Worm (Caenorhabditis elegans) whole organism, L4 larva: ENCODE data around the gene F21C10.10.
A peak's percentile ranks its signal among the peaks of the same experiment; 100 is the strongest.

Experiments
- D1046.2 ChIP-seq: fragments of 200-800 bp; sonication (Bioruptor generic); IDR thresholded peaks from 2 replicates; pipeline ENCODE4 v1.3.6; 2022; ENCODE audit warnings: missing genetic modification characterization, missing compliant biosample characterization
- F49E8.2 ChIP-seq: sonication (generic microtip); optimal IDR thresholded peaks from 2 replicates; lab custom pipeline; 2016; ENCODE audit warnings: missing compliant biosample characterization, mild to moderate bottlenecking, missing genetic modification characterization, borderline replicate concordance
- T26A8.4 ChIP-seq: fragments of 200-800 bp; sonication (Bioruptor generic); IDR thresholded peaks from 2 replicates; pipeline ENCODE4 v1.3.6; 2022; ENCODE audit warnings: missing genetic modification characterization, missing compliant biosample characterization
- Y105C5A.15 ChIP-seq: fragments of 200-800 bp; sonication (Bioruptor generic); IDR thresholded peaks from 2 replicates; pipeline ENCODE4 v1.3.6; 2022; ENCODE audit warnings: missing genetic modification characterization, missing compliant biosample characterization
- Y48G9A.11 ChIP-seq: fragments of 200-800 bp; sonication (Bioruptor generic); IDR thresholded peaks from 2 replicates; pipeline ENCODE4 v1.3.6; 2022; ENCODE audit warnings: missing genetic modification reagents, missing genetic modification characterization, missing compliant biosample characterization
- Y5F2A.4 ChIP-seq: fragments of 200-800 bp; sonication (Bioruptor generic); optimal IDR thresholded peaks from 2 replicates; lab custom pipeline; 2018; ENCODE audit warnings: mild to moderate bottlenecking, missing genetic modification characterization, missing compliant biosample characterization
- ZK337.2 ChIP-seq: fragments of 200-800 bp; sonication (Bioruptor generic); IDR thresholded peaks from 2 replicates; pipeline ENCODE4 v1.3.6; 2022; ENCODE audit warnings: missing genetic modification reagents, missing genetic modification characterization, missing compliant biosample characterization
- ZK546.5 ChIP-seq, 2 experiments: sonication (generic microtip); optimal IDR thresholded peaks; 2 replicates each; lab custom pipeline; 2017; ENCODE audit warnings: missing biosample characterization in 2 of 2, missing genetic modification characterization in 2 of 2
- aha-1 ChIP-seq: fragments of 150-350 bp; peaks from one replicate; lab custom pipeline; 2014; ENCODE audit warnings: missing biosample characterization, missing genetic modification characterization
- ama-1 ChIP-seq: fragments of 150-350 bp; optimal IDR thresholded peaks from 2 replicates; lab custom pipeline; 2014; ENCODE audit warnings: inconsistent platforms, mixed read lengths
- ceh-82 ChIP-seq: sonication (generic microtip); optimal IDR thresholded peaks from 2 replicates; lab custom pipeline; 2017; ENCODE audit warnings: missing biosample characterization, missing genetic modification characterization
- daf-12 ChIP-seq: fragments of 150-350 bp; optimal IDR thresholded peaks from 2 replicates; lab custom pipeline; 2014; ENCODE audit warnings: missing biosample characterization, missing genetic modification reagents, missing genetic modification characterization
- daf-16 ChIP-seq, 3 experiments: sonication (generic microtip); optimal IDR thresholded peaks; 2 replicates each; lab custom pipeline; 2016 to 2017; ENCODE audit warnings: missing genetic modification characterization in 3 of 3, missing genetic modification reagents in 3 of 3, mild to moderate bottlenecking in 2 of 3, missing compliant biosample characterization in 2 of 3, missing biosample characterization in 1 of 3, moderate library complexity in 1 of 3
- daf-19 ChIP-seq: fragments of 200-800 bp; sonication (Bioruptor generic); conservative IDR thresholded peaks from 2 replicates; pipeline ENCODE4 v1.3.6; 2022; ENCODE audit warnings: missing genetic modification characterization, missing compliant biosample characterization
- daf-8 ChIP-seq: fragments of 200-800 bp; sonication (Bioruptor generic); IDR thresholded peaks from 2 replicates; pipeline ENCODE4 v1.3.6; 2022; ENCODE audit warnings: missing genetic modification characterization, missing compliant biosample characterization
- dmd-6 ChIP-seq: fragments of 200-800 bp; sonication (Bioruptor generic); IDR thresholded peaks from 2 replicates; pipeline ENCODE4 v1.3.6; 2022; ENCODE audit warnings: missing genetic modification reagents, missing genetic modification characterization, missing compliant biosample characterization
- dmd-9 ChIP-seq: fragments of 200-800 bp; sonication (Bioruptor generic); IDR thresholded peaks from 2 replicates; pipeline ENCODE4 v1.3.6; 2022; ENCODE audit warnings: missing genetic modification reagents, missing genetic modification characterization, missing compliant biosample characterization
- duxl-1 ChIP-seq: sonication (generic microtip); optimal IDR thresholded peaks from 2 replicates; lab custom pipeline; 2016; ENCODE audit warnings: mild to moderate bottlenecking, missing genetic modification characterization, moderate library complexity, missing compliant biosample characterization; ENCODE audit not compliant: poor library complexity
- egl-43 ChIP-seq: fragments of 200-800 bp; sonication (Bioruptor generic); IDR thresholded peaks from 2 replicates; pipeline ENCODE4 v1.3.6; 2022; ENCODE audit warnings: missing genetic modification reagents, missing genetic modification characterization, missing compliant biosample characterization
- hif-1 ChIP-seq, 2 experiments: sonication (generic microtip); optimal IDR thresholded peaks; 2 replicates each; lab custom pipeline; 2016 to 2017; ENCODE audit warnings: missing compliant biosample characterization in 2 of 2, missing genetic modification characterization in 2 of 2, missing genetic modification reagents in 2 of 2, missing genotype in 2 of 2, mild to moderate bottlenecking in 1 of 2
- hlh-11 ChIP-seq: fragments of 200-800 bp; sonication (Bioruptor generic); optimal IDR thresholded peaks from 2 replicates; lab custom pipeline; 2018; ENCODE audit warnings: mild to moderate bottlenecking, missing genetic modification characterization, missing compliant biosample characterization
- hlh-30 ChIP-seq: sonication (generic microtip); optimal IDR thresholded peaks from 2 replicates; lab custom pipeline; 2017; ENCODE audit warnings: antibody characterized with exemption, mild to moderate bottlenecking, missing genetic modification characterization, missing compliant biosample characterization; ENCODE audit not compliant: insufficient read depth
- jun-1 ChIP-seq: fragments of 150-350 bp; optimal IDR thresholded peaks from 2 replicates; lab custom pipeline; 2014; ENCODE audit warnings: missing biosample characterization, missing genetic modification reagents, missing genetic modification characterization
- lin-38 ChIP-seq: fragments of 200-800 bp; sonication (Bioruptor generic); IDR thresholded peaks from 2 replicates; pipeline ENCODE4 v1.3.6; 2022; ENCODE audit warnings: missing genetic modification reagents, missing genetic modification characterization, missing compliant biosample characterization
- lir-3 ChIP-seq: sonication (generic microtip); optimal IDR thresholded peaks from 2 replicates; lab custom pipeline; 2016; ENCODE audit warnings: mild to moderate bottlenecking, missing genetic modification characterization, missing compliant biosample characterization
- mep-1 ChIP-seq: fragments of 150-350 bp; sonication (generic microtip); optimal IDR thresholded peaks from 3 replicates; lab custom pipeline; 2014; ENCODE audit warnings: missing biosample characterization, missing genetic modification characterization
- mes-2 ChIP-seq: sonication (generic microtip); optimal IDR thresholded peaks from 2 replicates; lab custom pipeline; 2016; ENCODE audit warnings: missing genotype, mild to moderate bottlenecking, missing genetic modification characterization, missing compliant biosample characterization; ENCODE audit not compliant: poor library complexity, severe bottlenecking
- nhr-10 ChIP-seq: fragments of 150-350 bp; optimal IDR thresholded peaks from 2 replicates; lab custom pipeline; 2014; ENCODE audit warnings: missing biosample characterization, missing genetic modification characterization
- nhr-25 ChIP-seq: sonication (generic microtip); optimal IDR thresholded peaks from 2 replicates; lab custom pipeline; 2017; ENCODE audit warnings: missing genetic modification characterization, mild to moderate bottlenecking, missing compliant biosample characterization, antibody characterized with exemption, moderate library complexity, borderline replicate concordance; ENCODE audit not compliant: insufficient read depth
- nhr-28 ChIP-seq: fragments of 150-350 bp; optimal IDR thresholded peaks from 2 replicates; lab custom pipeline; 2014; ENCODE audit warnings: missing biosample characterization, missing genetic modification characterization
- pha-4 ChIP-seq, 2 experiments: fragments of 150-350 bp in 1 of 2; fragments of 200-800 bp in 1 of 2; sonication (Bioruptor generic) in 1 of 2; IDR thresholded peaks in 1 of 2; optimal IDR thresholded peaks in 1 of 2; 2 replicates each; pipeline versions ENCODE4 v1.3.6 to Lab custom; 2014 to 2022; ENCODE audit warnings: missing genetic modification characterization in 2 of 2, missing genetic modification reagents in 2 of 2, missing biosample characterization in 1 of 2, missing compliant biosample characterization in 1 of 2
- php-3 ChIP-seq: fragments of 200-800 bp; sonication (Bioruptor generic); IDR thresholded peaks from 2 replicates; pipeline ENCODE4 v1.3.6; 2022; ENCODE audit warnings: missing genetic modification reagents, missing genetic modification characterization, missing compliant biosample characterization
- rbr-2 ChIP-seq: sonication (generic microtip); optimal IDR thresholded peaks from 2 replicates; lab custom pipeline; 2016; ENCODE audit warnings: missing genotype, missing genetic modification characterization, missing compliant biosample characterization
- set-16 ChIP-seq: fragments of 200-800 bp; sonication (Bioruptor generic); IDR thresholded peaks from 2 replicates; pipeline ENCODE4 v1.3.6; 2022; ENCODE audit warnings: missing genetic modification reagents, missing genetic modification characterization, missing compliant biosample characterization
- tag-97 ChIP-seq: fragments of 200-800 bp; sonication (Bioruptor generic); IDR thresholded peaks from 2 replicates; pipeline ENCODE4 v1.3.6; 2022; ENCODE audit warnings: missing genetic modification characterization, missing compliant biosample characterization
- tra-1 ChIP-seq: fragments of 200-800 bp; sonication (Bioruptor generic); IDR thresholded peaks from 2 replicates; pipeline ENCODE4 v1.3.6; 2022; ENCODE audit warnings: missing genetic modification reagents, missing genetic modification characterization, missing compliant biosample characterization
- unc-62 ChIP-seq, 3 experiments: fragments of 150-350 bp in 1 of 3; sonication (generic microtip); optimal IDR thresholded peaks in 2 of 3; peaks in 1 of 3; 1 replicate in 1 of 3; 2 replicates in 2 of 3; lab custom pipeline; 2014 to 2017; ENCODE audit warnings: missing biosample characterization in 3 of 3, missing genetic modification characterization in 3 of 3, missing genetic modification reagents in 3 of 3, missing genotype in 1 of 3
- zfp-2 ChIP-seq: sonication (generic microtip); optimal IDR thresholded peaks from 2 replicates; lab custom pipeline; 2016; ENCODE audit warnings: mild to moderate bottlenecking, missing genetic modification characterization, missing compliant biosample characterization
- zfp-3 ChIP-seq: fragments of 200-800 bp; sonication (Bioruptor generic); conservative IDR thresholded peaks from 2 replicates; pipeline ENCODE4 v1.3.6; 2022; ENCODE audit warnings: missing genetic modification reagents, missing genetic modification characterization, missing compliant biosample characterization
- zip-11 ChIP-seq: fragments of 200-800 bp; sonication (Bioruptor generic); IDR thresholded peaks from 2 replicates; pipeline ENCODE4 v1.3.6; 2022; ENCODE audit warnings: missing genetic modification characterization, missing compliant biosample characterization
- zip-2 ChIP-seq: fragments of 150-350 bp; optimal IDR thresholded peaks from 2 replicates; lab custom pipeline; 2014; ENCODE audit warnings: missing biosample characterization, missing genetic modification characterization
- ztf-11 ChIP-seq: fragments of 150-350 bp; optimal IDR thresholded peaks from 2 replicates; lab custom pipeline; 2014; ENCODE audit warnings: missing biosample characterization, missing genetic modification characterization

The F21C10.10 gene

ce11 chrV:9097213-9097612 lies 1.1 kb downstream of the F21C10.10 start:
- TF ChIP-seq zip-2 (tag; lab: Kevin White, UChicago) (no peak), zfp-3 (GFP tag; lab: Robert Waterston, UW) (peak; percentile 63; the same call in 1 of the 2 replicates), Y105C5A.15 (no peak), daf-16 (GFP tag; optimal IDR thresholded peaks at IDR 0.05; lab: Kevin White, UChicago) (no peak), daf-16 (tag; optimal IDR thresholded peaks at IDR 0.05; lab: Kevin White, UChicago) (no peak), php-3 (GFP tag; lab: Robert Waterston, UW) (peak; percentile 17; the same call in 1 of the 2 replicates), D1046.2 (GFP tag; lab: Robert Waterston, UW) (no peak), lin-38 (GFP tag; lab: Robert Waterston, UW) (peak; percentile 39; the same call in 1 of the 2 replicates), rbr-2 (tag; lab: Kevin White, UChicago) (no peak), mep-1 (tag; lab: Kevin White, UChicago) (peak; percentile 0), F49E8.2 (no peak), daf-8 (no peak), Y48G9A.11 (no peak), ZK546.5 (tag; optimal IDR thresholded peaks at IDR 0.05; lab: Kevin White, UChicago) (no peak), ztf-11 (tag; lab: Kevin White, UChicago) (no peak), pha-4 (GFP tag; IDR thresholded peaks at IDR 0.05; lab: Robert Waterston, UW) (no peak), pha-4 (tag; optimal IDR thresholded peaks at IDR 0.05; lab: Kevin White, UChicago) (no peak), nhr-10 (tag; lab: Kevin White, UChicago) (no peak), zip-11 (no peak), aha-1 (tag; lab: Kevin White, UChicago) (peak; percentile 24), hlh-11 (no peak), jun-1 (tag; lab: Kevin White, UChicago) (no peak), lir-3 (no peak), zfp-2 (no peak), daf-19 (GFP tag; lab: Robert Waterston, UW) (no peak), set-16 (GFP tag; lab: Robert Waterston, UW) (no peak), ceh-82 (no peak), dmd-9 (GFP tag; lab: Robert Waterston, UW) (no peak), nhr-28 (no peak), nhr-25 (tag; lab: Kevin White, UChicago) (no peak), dmd-6 (GFP tag; lab: Robert Waterston, UW) (no peak), ama-1 (lab: Kevin White, UChicago) (peak; percentile 17), unc-62 (GFP tag; optimal IDR thresholded peaks at IDR 0.05 in 1 of 2; lab: Kevin White, UChicago) (no peak), unc-62 (tag; optimal IDR thresholded peaks at IDR 0.05; lab: Kevin White, UChicago) (no peak), mes-2 (tag; lab: Kevin White, UChicago) (no peak), T26A8.4 (GFP tag; lab: Robert Waterston, UW) (peak; percentile 18; the same call in 1 of the 2 replicates), ZK337.2 (GFP tag; lab: Robert Waterston, UW) (no peak), daf-12 (tag; lab: Kevin White, UChicago) (no peak), Y5F2A.4 (GFP tag; lab: Kevin White, UChicago) (no peak), duxl-1 (tag; lab: Kevin White, UChicago) (no peak), egl-43 (GFP tag; lab: Robert Waterston, UW) (no peak), tag-97 (GFP tag; lab: Robert Waterston, UW) (no peak)

ce11 chrV:9098280-9098973 lies 2.4 kb downstream of the F21C10.10 start, which contains the start of gene F21C10.9:
F21C10.9 (minus strand) TSS chrV:9098696.
- TF ChIP-seq hif-1 (tag; optimal IDR thresholded peaks at IDR 0.05; lab: Kevin White, UChicago) (no peak), nhr-28 (peak; percentile 94), daf-8 (no peak), hlh-30 (tag; lab: Kevin White, UChicago) (peak; percentile 51), dmd-6 (GFP tag; lab: Robert Waterston, UW) (peak; percentile 12; the same call in 1 of the 2 replicates), tra-1 (GFP tag; lab: Robert Waterston, UW) (no peak), Y5F2A.4 (GFP tag; lab: Kevin White, UChicago) (no peak)
